Worm (Caenorhabditis elegans) whole organism, early embryonic: Measurements from ENCODE around the gene F25B5.5.

Experiments used
- B0310.2 ChIP-seq: sonication (generic microtip); optimal IDR thresholded peaks from 2 replicates; lab custom pipeline; 2016; ENCODE audit warnings: mild to moderate bottlenecking, missing genetic modification characterization, missing compliant biosample characterization
- aly-1 ChIP-seq: sonication (generic microtip); optimal IDR thresholded peaks from 2 replicates; lab custom pipeline; 2016; ENCODE audit warnings: missing genetic modification characterization, missing compliant biosample characterization
- ama-1 ChIP-seq: fragments of 150-350 bp; optimal IDR thresholded peaks from 2 replicates; lab custom pipeline; 2014
- ceh-13 ChIP-seq: fragments of 200-800 bp; sonication (Bioruptor generic); optimal IDR thresholded peaks from 2 replicates; lab custom pipeline; 2018; ENCODE audit warnings: mild to moderate bottlenecking, missing genetic modification characterization, missing compliant biosample characterization
- ets-7 ChIP-seq: sonication (generic microtip); optimal IDR thresholded peaks from 2 replicates; lab custom pipeline; 2016; ENCODE audit warnings: missing genotype, missing genetic modification characterization, missing compliant biosample characterization
- hmg-4 ChIP-seq: fragments of 200-800 bp; sonication (Bioruptor generic); optimal IDR thresholded peaks from 2 replicates; lab custom pipeline; 2018; ENCODE audit warnings: mild to moderate bottlenecking, missing genetic modification characterization, missing compliant biosample characterization
- hnd-1 ChIP-seq: sonication (generic microtip); optimal IDR thresholded peaks from 2 replicates; lab custom pipeline; 2016; ENCODE audit warnings: missing genetic modification characterization, missing compliant biosample characterization

- no peak for TF ChIP-seq hnd-1
- no peak for TF ChIP-seq B0310.2 (tag; lab: Kevin White, UChicago)
- TF ChIP-seq ama-1 (lab: Kevin White, UChicago) = no peak
- no peak for TF ChIP-seq aly-1 (tag; lab: Kevin White, UChicago)
- TF ChIP-seq ets-7 = no peak
- TF ChIP-seq ceh-13 (GFP tag; lab: Kevin White, UChicago) = no peak
- no peak for TF ChIP-seq hmg-4
Observed at ce11 chrIII:5906059-5906458, 39.9 kb downstream of the F25B5.5 start, which contains the start of gene dpff-1.
